Worm (Caenorhabditis elegans) whole organism, L4 larva: Measurements from ENCODE around the gene F28B4.3.

Experiments
- ces-1 ChIP-seq: fragments of 150-350 bp; sonication (generic microtip); optimal IDR thresholded peaks from 4 replicates; lab custom pipeline; 2014; ENCODE audit warnings: missing biosample characterization, missing genetic modification reagents, missing genetic modification characterization
- dpl-1 ChIP-seq: fragments of 150-350 bp; optimal IDR thresholded peaks from 2 replicates; lab custom pipeline; 2014; ENCODE audit warnings: missing biosample characterization, missing genetic modification reagents, missing genetic modification characterization
- hmg-1.1 ChIP-seq: fragments of 200-800 bp; sonication (Bioruptor generic); IDR thresholded peaks from 2 replicates; pipeline ENCODE4 v1.3.6; 2022; ENCODE audit warnings: missing genetic modification reagents, missing genetic modification characterization, missing compliant biosample characterization
- nhr-28 ChIP-seq: fragments of 150-350 bp; optimal IDR thresholded peaks from 2 replicates; lab custom pipeline; 2014; ENCODE audit warnings: missing biosample characterization, missing genetic modification characterization
- nhr-77 ChIP-seq: fragments of 150-350 bp; optimal IDR thresholded peaks from 2 replicates; lab custom pipeline; 2014; ENCODE audit warnings: missing biosample characterization, missing genetic modification characterization
- unc-62 ChIP-seq, 3 experiments: fragments of 150-350 bp in 1 of 3; sonication (generic microtip); optimal IDR thresholded peaks in 2 of 3; peaks in 1 of 3; 1 replicate in 1 of 3; 2 replicates in 2 of 3; lab custom pipeline; 2014 to 2017; ENCODE audit warnings: missing biosample characterization in 3 of 3, missing genetic modification characterization in 3 of 3, missing genetic modification reagents in 3 of 3, missing genotype in 1 of 3

DNA sequence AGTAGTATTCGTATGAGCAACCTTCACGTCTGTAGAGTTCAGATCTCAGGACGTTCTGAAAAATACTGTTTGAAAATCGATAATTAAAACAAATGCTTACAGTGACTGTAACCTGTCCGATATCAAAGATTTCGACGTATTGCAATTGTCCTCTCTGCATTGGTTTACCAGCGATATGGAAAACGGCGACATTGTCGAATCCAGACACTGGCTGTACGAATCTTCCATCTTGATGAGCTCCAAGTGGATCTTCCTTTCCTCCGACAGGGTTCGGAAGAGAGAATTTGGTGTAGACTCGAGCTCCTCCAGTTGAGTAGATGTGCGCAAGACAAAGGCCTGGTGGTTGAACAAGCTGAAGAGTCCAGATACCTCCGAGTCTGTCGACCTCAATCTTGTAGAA lies 6.5 kb downstream of the F28B4.3 start:
- TF ChIP-seq dpl-1 (GFP tag; lab: Kevin White, UChicago) = no peak
- peak in 1 of 2 experiments; percentile 87 for TF ChIP-seq unc-62 (GFP tag; optimal IDR thresholded peaks at IDR 0.05 in 1 of 2; lab: Kevin White, UChicago)
- TF ChIP-seq unc-62 (tag; optimal IDR thresholded peaks at IDR 0.05; lab: Kevin White, UChicago) = no peak
- TF ChIP-seq hmg-1.1 = no peak
- no peak for TF ChIP-seq nhr-28 (tag; lab: Kevin White, UChicago)
- no peak for TF ChIP-seq nhr-77
- TF ChIP-seq ces-1 (GFP tag; lab: Kevin White, UChicago) = no peak
